Fruit fly (Drosophila melanogaster) S2 (cell line): ENCODE results near the gene CG15210.

Experiments used
- CG8478 ChIP-seq: fragments of >200 bp; optimal IDR thresholded peaks from 2 replicates; lab custom pipeline; 2018
- CTCF ChIP-seq, 2 experiments: fragments of >200 bp; optimal IDR thresholded peaks; 2 replicates each; lab custom pipeline; 2018

DNA sequence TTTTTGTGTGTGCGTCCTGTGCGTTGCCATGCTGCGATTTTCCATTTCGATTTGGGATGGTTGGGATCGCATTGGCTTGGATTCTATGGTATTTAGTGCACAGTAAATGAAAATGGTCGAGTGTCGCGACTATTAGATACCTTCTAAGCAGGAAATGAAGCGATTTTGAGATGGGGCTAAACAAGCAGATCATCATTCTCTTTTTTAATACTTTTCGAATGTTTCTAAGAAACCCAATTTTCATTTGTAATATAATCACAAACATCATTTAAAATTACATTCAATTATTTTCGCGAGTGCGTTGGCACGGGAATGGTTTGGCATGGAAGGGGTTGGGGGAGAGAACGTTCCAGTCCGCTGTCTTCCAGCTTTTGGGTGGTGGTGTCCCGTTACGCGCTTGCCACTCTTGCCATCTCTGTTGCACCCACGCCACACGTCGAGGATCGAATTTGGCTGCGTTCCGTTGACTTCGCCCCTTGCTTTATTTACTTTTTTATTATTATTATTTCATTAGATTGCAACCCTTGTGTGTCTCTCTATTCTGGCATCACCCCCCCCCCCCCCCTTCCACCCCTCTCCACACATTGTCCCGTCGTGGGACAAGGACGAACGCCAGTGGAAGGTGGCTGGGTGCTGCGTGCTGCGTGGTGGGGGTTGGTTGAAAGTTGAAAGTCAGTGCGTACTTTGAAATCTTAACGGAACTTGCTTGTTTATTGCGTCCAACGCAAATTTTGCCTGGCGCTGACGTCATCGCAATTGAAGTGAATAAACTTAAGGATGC lies 13.5 kb upstream of the CG15210 start:
- TF ChIP-seq CTCF (optimal IDR thresholded peaks at IDR 0.05; lab: Kevin White, UChicago) (no peak), CG8478 (lab: Kevin White, UChicago) (no peak)
